Worm (Caenorhabditis elegans) whole organism, midembryonic: ENCODE measurements around the gene F39F10.3.

Experiments used
- T22C8.4 ChIP-seq: fragments of 200-800 bp; sonication (Bioruptor generic); IDR thresholded peaks from 2 replicates; pipeline ENCODE4 v1.3.6; 2022; ENCODE audit warnings: missing genetic modification characterization, missing compliant biosample characterization
- cog-1 ChIP-seq: sonication (generic microtip); optimal IDR thresholded peaks from 2 replicates; lab custom pipeline; 2016; ENCODE audit warnings: missing genetic modification characterization, missing compliant biosample characterization
- flt-1 ChIP-seq: fragments of 200-800 bp; sonication (Bioruptor generic); IDR thresholded peaks from 2 replicates; pipeline ENCODE4 v1.3.6; 2022; ENCODE audit warnings: missing genetic modification characterization, missing compliant biosample characterization
- ztf-23 ChIP-seq: fragments of 200-800 bp; sonication (Bioruptor generic); IDR thresholded peaks from 2 replicates; pipeline ENCODE4 v1.3.6; 2022; ENCODE audit warnings: missing genetic modification reagents, missing genetic modification characterization, missing compliant biosample characterization
- ztf-29 ChIP-seq: fragments of 200-800 bp; sonication (Bioruptor generic); IDR thresholded peaks from 2 replicates; pipeline ENCODE4 v1.3.6; 2022; ENCODE audit warnings: missing genetic modification reagents, missing genetic modification characterization, missing compliant biosample characterization

DNA sequence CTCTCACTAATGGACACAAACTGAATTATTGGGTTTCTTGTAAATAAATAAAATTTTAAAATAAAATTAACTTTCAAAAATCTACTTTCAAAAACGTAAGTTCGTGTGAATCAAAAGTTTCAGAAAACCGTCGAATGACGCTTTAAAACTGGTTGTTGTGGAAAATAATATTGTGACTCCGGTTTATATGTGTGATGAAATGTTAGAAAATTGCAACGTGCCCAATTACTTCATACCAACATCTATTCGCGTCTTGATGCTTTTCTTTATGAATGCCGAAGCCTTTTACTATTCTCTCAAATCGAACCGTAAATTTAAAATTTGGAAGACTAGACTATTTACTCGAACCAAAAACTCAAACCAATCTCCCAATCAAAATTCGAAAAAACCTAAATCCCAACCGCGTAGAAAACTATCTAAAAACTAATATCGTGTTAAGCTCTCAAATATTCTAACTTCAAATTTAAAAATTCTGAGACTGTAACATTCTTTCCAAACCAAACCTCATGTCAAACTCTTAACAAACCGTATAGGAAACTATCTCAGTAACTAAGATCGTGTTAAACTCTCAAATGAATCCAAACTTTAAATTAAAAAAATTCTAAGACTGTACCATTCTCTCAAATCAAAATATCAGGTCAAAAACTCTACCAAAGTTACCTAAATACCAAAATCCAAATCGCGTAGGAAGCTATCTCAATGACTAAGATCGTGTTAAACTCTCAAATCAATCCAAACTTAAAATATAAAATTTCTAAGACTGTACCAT is 39.7 kb downstream of the F39F10.3 start:
- TF ChIP-seq ztf-29 (GFP tag; lab: Robert Waterston, UW) (no peak; the same call in 1 of the 2 replicates), cog-1 (tag; lab: Kevin White, UChicago) (no peak), flt-1 (GFP tag; lab: Robert Waterston, UW) (peak; percentile 67), ztf-23 (no peak), T22C8.4 (GFP tag; lab: Robert Waterston, UW) (no peak)
